Worm (Caenorhabditis elegans): Measurements from ENCODE around the gene del-8.
A peak's percentile ranks its signal among the peaks of the same experiment; 100 is the strongest.

Gene del-8

ce11 chrX:9622609-9623008, 33.4 kb downstream of the del-8 start (continued):
- TF ChIP-seq ceh-82 (tag; optimal IDR thresholded peaks at IDR 0.05): no peak
- TF ChIP-seq pqm-1 (tag; optimal IDR thresholded peaks at IDR 0.05): no peak
- TF ChIP-seq zip-2 (tag; optimal IDR thresholded peaks at IDR 0.05): peak; percentile 61
- TF ChIP-seq ZK546.5 (tag; optimal IDR thresholded peaks at IDR 0.05): no peak
- 0 out of 2 replicates have a peak, but pooled peaks have one; percentile 20 for TF ChIP-seq ceh-44 (GFP tag; IDR thresholded peaks at IDR 0.05)
- no peak for TF ChIP-seq ztf-7 (tag; optimal IDR thresholded peaks at IDR 0.05)
- no peak; the same call in 1 of the 2 replicates for TF ChIP-seq D1046.2 (GFP tag; IDR thresholded peaks at IDR 0.05)
- no peak for TF ChIP-seq aly-2 (tag; optimal IDR thresholded peaks at IDR 0.05)
- TF ChIP-seq ama-1 (optimal IDR thresholded peaks at IDR 0.05): no peak
- TF ChIP-seq nhr-77 (tag; optimal IDR thresholded peaks at IDR 0.05): no peak
- peak; percentile 80; the same call in 1 of the 2 replicates for TF ChIP-seq tra-1 (GFP tag; IDR thresholded peaks at IDR 0.05)
- TF ChIP-seq unc-39 (tag; optimal IDR thresholded peaks at IDR 0.05): no peak
- TF ChIP-seq zip-11 (GFP tag; IDR thresholded peaks at IDR 0.05): no peak
- peak; percentile 73 for TF ChIP-seq Y48G9A.11 (GFP tag; IDR thresholded peaks at IDR 0.05)
- no peak for TF ChIP-seq madf-9 (GFP tag; conservative IDR thresholded peaks at IDR 0.05)
- peak; percentile 41 for TF ChIP-seq hlh-30 (tag; optimal IDR thresholded peaks at IDR 0.05; ENCODE audit: insufficient read depth)
- TF ChIP-seq hmg-1.1 (GFP tag; IDR thresholded peaks at IDR 0.05): peak; percentile 51
- TF ChIP-seq ceh-62 (tag; optimal IDR thresholded peaks at IDR 0.05): no peak
- TF ChIP-seq snpc-4 (tag; optimal IDR thresholded peaks at IDR 0.05): no peak
- no peak for TF ChIP-seq Y5F2A.4 (GFP tag; optimal IDR thresholded peaks at IDR 0.05)
- TF ChIP-seq F10B5.3 (tag; optimal IDR thresholded peaks at IDR 0.05): no peak
- no peak for TF ChIP-seq mes-2 (tag; optimal IDR thresholded peaks at IDR 0.05; ENCODE audit: poor library complexity, severe bottlenecking)
- TF ChIP-seq nhr-237 (tag; optimal IDR thresholded peaks at IDR 0.05): no peak
- TF ChIP-seq ctbp-1 (GFP tag; IDR thresholded peaks at IDR 0.05): 0 out of 2 replicates have a peak, but pooled peaks have one; percentile 33
- TF ChIP-seq nhr-76 (tag; optimal IDR thresholded peaks at IDR 0.05): no peak
- TF ChIP-seq F49E8.2 (tag; optimal IDR thresholded peaks at IDR 0.05; ENCODE audit: borderline replicate concordance): peak; percentile 35
- TF ChIP-seq daf-12 (tag; optimal IDR thresholded peaks at IDR 0.05): no peak
- TF ChIP-seq duxl-1 (tag; optimal IDR thresholded peaks at IDR 0.05; ENCODE audit: poor library complexity): peak; percentile 66
- no peak for TF ChIP-seq ztf-11 (tag; optimal IDR thresholded peaks at IDR 0.05)
- TF ChIP-seq vab-7 (GFP tag; IDR thresholded peaks at IDR 0.05): peak; percentile 82
- TF ChIP-seq lin-29 (GFP tag; IDR thresholded peaks at IDR 0.05): no peak
- peak; percentile 18 to 84 for TF ChIP-seq daf-16 (GFP tag; optimal IDR thresholded peaks at IDR 0.05)
- TF ChIP-seq daf-16 (tag; optimal IDR thresholded peaks at IDR 0.05): peak; percentile 65
- TF ChIP-seq egl-27 (tag; optimal IDR thresholded peaks at IDR 0.05): no peak
- peak; percentile 76 for TF ChIP-seq nhr-102 (tag; optimal IDR thresholded peaks at IDR 0.05)
- TF ChIP-seq rbr-2 (tag; optimal IDR thresholded peaks at IDR 0.05): peak; percentile 44
- TF ChIP-seq Y75B8A.6 (GFP tag; IDR thresholded peaks at IDR 0.05): no peak
- no peak for TF ChIP-seq set-16 (GFP tag; IDR thresholded peaks at IDR 0.05)
- 0 out of 2 replicates have a peak, but pooled peaks have one; percentile 32 for TF ChIP-seq saeg-2 (GFP tag; IDR thresholded peaks at IDR 0.05)
- TF ChIP-seq mdt-29 (GFP tag; IDR thresholded peaks at IDR 0.05): peak; percentile 57; the same call in 1 of the 2 replicates
- no peak for TF ChIP-seq tag-97 (GFP tag; IDR thresholded peaks at IDR 0.05)
- TF ChIP-seq ceh-20 (GFP tag; IDR thresholded peaks at IDR 0.05): no peak
- TF ChIP-seq dmd-8 (GFP tag; IDR thresholded peaks at IDR 0.05): peak; percentile 67; the same call in 1 of the 2 replicates
- no peak for TF ChIP-seq lin-39 (tag; optimal IDR thresholded peaks at IDR 0.05)
- TF ChIP-seq arid-1 (GFP tag; conservative IDR thresholded peaks at IDR 0.05): peak; percentile 53
- TF ChIP-seq zag-1 (tag; optimal IDR thresholded peaks at IDR 0.05): no peak
- TF ChIP-seq zfp-3 (GFP tag; conservative IDR thresholded peaks at IDR 0.05): 0 out of 2 replicates have a peak, but pooled peaks have one; percentile 9
- TF ChIP-seq fos-1 (tag; optimal IDR thresholded peaks at IDR 0.05): no peak
- no peak for TF ChIP-seq hif-1 (tag; optimal IDR thresholded peaks at IDR 0.05)
- no peak for TF ChIP-seq daf-8 (GFP tag; IDR thresholded peaks at IDR 0.05)
- TF ChIP-seq sdz-12 (GFP tag; optimal IDR thresholded peaks at IDR 0.05): no peak
- TF ChIP-seq T20F7.1 (GFP tag; optimal IDR thresholded peaks at IDR 0.05): peak; percentile 19

All from whole organism, L4 larva.